Worm (Caenorhabditis elegans) whole organism, young adult: Measurements from ENCODE around the gene nhr-218.
"Not testable (repeated sequence)": the region's sequence is repeated elsewhere in the genome, so short reads cannot be mapped to it uniquely, and the experiment has no call there.

Experiments used
- B0019.2 ChIP-seq: fragments of 200-800 bp; sonication (Bioruptor generic); conservative IDR thresholded peaks from 2 replicates; pipeline ENCODE4 v1.3.6; 2022; ENCODE audit warnings: missing genetic modification reagents, missing genetic modification characterization, missing compliant biosample characterization
- B0261.1 ChIP-seq: sonication (generic microtip); optimal IDR thresholded peaks from 2 replicates; lab custom pipeline; 2016; ENCODE audit warnings: mild to moderate bottlenecking, missing genetic modification characterization, moderate library complexity, missing compliant biosample characterization
- F22D6.2 ChIP-seq: sonication (generic microtip); optimal IDR thresholded peaks from 2 replicates; lab custom pipeline; 2016; ENCODE audit warnings: mild to moderate bottlenecking, missing genetic modification characterization, missing compliant biosample characterization
- F52B5.7 ChIP-seq: sonication (generic microtip); optimal IDR thresholded peaks from 2 replicates; lab custom pipeline; 2016; ENCODE audit warnings: mild to moderate bottlenecking, missing genetic modification characterization, missing compliant biosample characterization
- K12H6.12 ChIP-seq: fragments of 200-800 bp; sonication (Bioruptor generic); optimal IDR thresholded peaks from 2 replicates; lab custom pipeline; 2018; ENCODE audit warnings: mild to moderate bottlenecking, missing genetic modification characterization, missing compliant biosample characterization
- T26A5.8 ChIP-seq: sonication (generic microtip); optimal IDR thresholded peaks from 2 replicates; lab custom pipeline; 2016; ENCODE audit warnings: missing genetic modification characterization, missing compliant biosample characterization
- Y53F4B.3 ChIP-seq: fragments of 200-800 bp; sonication (Bioruptor generic); IDR thresholded peaks from 2 replicates; pipeline ENCODE4 v1.3.6; 2022; ENCODE audit warnings: missing genetic modification reagents, missing genetic modification characterization, missing compliant biosample characterization
- Y56A3A.18 ChIP-seq: fragments of 200-800 bp; sonication (Bioruptor generic); IDR thresholded peaks from 2 replicates; pipeline ENCODE4 v1.3.6; 2022; ENCODE audit warnings: missing genetic modification reagents, missing genetic modification characterization, missing compliant biosample characterization
- akir-1 ChIP-seq: fragments of 200-800 bp; sonication (Bioruptor generic); optimal IDR thresholded peaks from 2 replicates; lab custom pipeline; 2018; ENCODE audit warnings: mild to moderate bottlenecking, missing genetic modification characterization, moderate library complexity, missing compliant biosample characterization
- aptf-3 ChIP-seq: fragments of 200-800 bp; sonication (Bioruptor generic); IDR thresholded peaks from 2 replicates; pipeline ENCODE4 v1.3.6; 2022; ENCODE audit warnings: missing genetic modification characterization, missing compliant biosample characterization
- attf-5 ChIP-seq: fragments of 200-800 bp; sonication (Bioruptor generic); optimal IDR thresholded peaks from 2 replicates; lab custom pipeline; 2018; ENCODE audit warnings: mild to moderate bottlenecking, missing genetic modification characterization, missing compliant biosample characterization
- attf-6 ChIP-seq: fragments of 200-800 bp; sonication (Bioruptor generic); IDR thresholded peaks from 2 replicates; pipeline ENCODE4 v1.3.6; 2022; ENCODE audit warnings: missing genetic modification reagents, missing genetic modification characterization, missing compliant biosample characterization
- bed-1 ChIP-seq: fragments of 200-800 bp; sonication (Bioruptor generic); IDR thresholded peaks from 2 replicates; pipeline ENCODE4 v1.3.6; 2022; ENCODE audit warnings: missing genetic modification reagents, missing genetic modification characterization, missing compliant biosample characterization
- bed-2 ChIP-seq: fragments of 200-800 bp; sonication (Bioruptor generic); IDR thresholded peaks from 2 replicates; pipeline ENCODE4 v1.3.6; 2022; ENCODE audit warnings: missing genetic modification reagents, missing genetic modification characterization, missing compliant biosample characterization
- cebp-1 ChIP-seq, 2 experiments: fragments of 200-800 bp in 1 of 2; sonication (Bioruptor generic) in 1 of 2; sonication (generic microtip) in 1 of 2; IDR thresholded peaks in 1 of 2; optimal IDR thresholded peaks in 1 of 2; 2 replicates each; pipeline versions ENCODE4 v1.3.6 to Lab custom; 2017 to 2022; ENCODE audit warnings: missing compliant biosample characterization in 2 of 2, missing genetic modification characterization in 2 of 2, mild to moderate bottlenecking in 1 of 2, missing genetic modification reagents in 1 of 2, moderate library complexity in 1 of 2
- ceh-27 ChIP-seq: fragments of 200-800 bp; sonication (Bioruptor generic); optimal IDR thresholded peaks from 2 replicates; lab custom pipeline; 2018; ENCODE audit warnings: mild to moderate bottlenecking, missing genetic modification characterization, moderate library complexity, missing compliant biosample characterization
- ceh-40 ChIP-seq: fragments of 200-800 bp; sonication (Bioruptor generic); IDR thresholded peaks from 2 replicates; pipeline ENCODE4 v1.3.6; 2022; ENCODE audit warnings: missing genetic modification characterization, missing compliant biosample characterization
- ceh-79 ChIP-seq: sonication (generic microtip); optimal IDR thresholded peaks from 2 replicates; lab custom pipeline; 2017; ENCODE audit warnings: mild to moderate bottlenecking, missing genetic modification characterization, missing compliant biosample characterization
- die-1 ChIP-seq: sonication (generic microtip); optimal IDR thresholded peaks from 2 replicates; lab custom pipeline; 2016; ENCODE audit warnings: missing genotype, mild to moderate bottlenecking, missing genetic modification characterization, missing compliant biosample characterization
- dpl-1 ChIP-seq: fragments of 150-350 bp; optimal IDR thresholded peaks from 2 replicates; lab custom pipeline; 2014; ENCODE audit warnings: missing biosample characterization, missing genetic modification reagents, missing genetic modification characterization
- egl-18 ChIP-seq: fragments of 200-800 bp; sonication (Bioruptor generic); IDR thresholded peaks from 2 replicates; pipeline ENCODE4 v1.3.6; 2022; ENCODE audit warnings: missing genetic modification reagents, missing genetic modification characterization, missing compliant biosample characterization
- ekl-4 ChIP-seq: fragments of 200-800 bp; sonication (Bioruptor generic); IDR thresholded peaks from 2 replicates; pipeline ENCODE4 v1.3.6; 2022; ENCODE audit warnings: missing genetic modification reagents, missing genetic modification characterization, missing compliant biosample characterization
- hsf-1 ChIP-seq: fragments of 200-800 bp; sonication (Bioruptor generic); IDR thresholded peaks from 2 replicates; pipeline ENCODE4 v1.3.6; 2022; ENCODE audit warnings: missing genetic modification reagents, missing genetic modification characterization, missing compliant biosample characterization
- lin-54 ChIP-seq: fragments of 200-800 bp; sonication (Bioruptor generic); optimal IDR thresholded peaks from 2 replicates; lab custom pipeline; 2018; ENCODE audit warnings: mild to moderate bottlenecking, missing genetic modification characterization, missing compliant biosample characterization
- lsy-27 ChIP-seq: sonication (generic microtip); optimal IDR thresholded peaks from 2 replicates; lab custom pipeline; 2017; ENCODE audit warnings: missing genetic modification characterization, mild to moderate bottlenecking, missing compliant biosample characterization, antibody characterized with exemption, missing genotype, borderline replicate concordance; ENCODE audit not compliant: insufficient read depth
- madf-10 ChIP-seq: sonication (generic microtip); optimal IDR thresholded peaks from 2 replicates; lab custom pipeline; 2016; ENCODE audit warnings: mild to moderate bottlenecking, missing genetic modification characterization, missing compliant biosample characterization
- madf-6 ChIP-seq: fragments of 200-800 bp; sonication (Bioruptor generic); IDR thresholded peaks from 2 replicates; pipeline ENCODE4 v1.3.6; 2022; ENCODE audit warnings: missing genetic modification reagents, missing genetic modification characterization, missing compliant biosample characterization
- madf-8 ChIP-seq: fragments of 200-800 bp; sonication (Bioruptor generic); conservative IDR thresholded peaks from 2 replicates; pipeline ENCODE4 v1.3.6; 2022; ENCODE audit warnings: missing genetic modification reagents, missing genetic modification characterization, missing compliant biosample characterization
- nhr-120 ChIP-seq: fragments of 200-800 bp; sonication (Bioruptor generic); IDR thresholded peaks from 2 replicates; pipeline ENCODE4 v1.3.6; 2022; ENCODE audit warnings: missing genetic modification characterization, missing compliant biosample characterization
- nhr-179 ChIP-seq: sonication (generic microtip); optimal IDR thresholded peaks from 2 replicates; lab custom pipeline; 2016; ENCODE audit warnings: mild to moderate bottlenecking, missing genetic modification characterization, missing compliant biosample characterization
- nhr-27 ChIP-seq: fragments of 200-800 bp; sonication (Bioruptor generic); optimal IDR thresholded peaks from 2 replicates; lab custom pipeline; 2018; ENCODE audit warnings: mild to moderate bottlenecking, missing genetic modification characterization, moderate library complexity, missing compliant biosample characterization
- nhr-80 ChIP-seq: sonication (generic microtip); optimal IDR thresholded peaks from 2 replicates; lab custom pipeline; 2016; ENCODE audit warnings: missing genetic modification characterization, missing compliant biosample characterization
- pbrm-1 ChIP-seq: fragments of 200-800 bp; sonication (Bioruptor generic); IDR thresholded peaks from 2 replicates; pipeline ENCODE4 v1.3.6; 2022; ENCODE audit warnings: missing genetic modification reagents, missing genetic modification characterization, missing compliant biosample characterization
- snpc-1.3 ChIP-seq: sonication (generic microtip); optimal IDR thresholded peaks from 2 replicates; lab custom pipeline; 2017; ENCODE audit warnings: missing genetic modification characterization, mild to moderate bottlenecking, missing compliant biosample characterization, antibody characterized with exemption, moderate library complexity, missing genotype, missing genetic modification reagents; ENCODE audit not compliant: insufficient read depth
- snpc-3.4 ChIP-seq: sonication (generic microtip); optimal IDR thresholded peaks from 2 replicates; lab custom pipeline; 2017; ENCODE audit warnings: missing genetic modification characterization, mild to moderate bottlenecking, missing compliant biosample characterization, antibody characterized with exemption, moderate library complexity, missing genotype, missing genetic modification reagents
- snpc-4 ChIP-seq, 5 experiments: fragments of 150-350 bp in 1 of 5; sonication (generic microtip) in 4 of 5; optimal IDR thresholded peaks; 2 replicates each; lab custom pipeline; 2014 to 2018; ENCODE audit warnings: missing genetic modification characterization in 5 of 5, missing biosample characterization in 3 of 5, antibody characterized with exemption in 2 of 5, mild to moderate bottlenecking in 2 of 5, missing compliant biosample characterization in 2 of 5, missing genotype in 2 of 5, moderate library complexity in 2 of 5, missing genetic modification reagents in 1 of 5
- tlf-1 ChIP-seq: fragments of 200-800 bp; sonication (Bioruptor generic); optimal IDR thresholded peaks from 2 replicates; lab custom pipeline; 2018; ENCODE audit warnings: mild to moderate bottlenecking, missing genetic modification characterization, missing compliant biosample characterization
- unc-62 ChIP-seq: fragments of 150-350 bp; optimal IDR thresholded peaks from 2 replicates; lab custom pipeline; 2014; ENCODE audit warnings: missing biosample characterization, missing genetic modification reagents, missing genetic modification characterization
- ztf-25 ChIP-seq: fragments of 200-800 bp; sonication (Bioruptor generic); IDR thresholded peaks from 2 replicates; pipeline ENCODE4 v1.3.6; 2022; ENCODE audit warnings: missing genetic modification reagents, missing genetic modification characterization, missing compliant biosample characterization
- ztf-3 ChIP-seq: fragments of 200-800 bp; sonication (Bioruptor generic); optimal IDR thresholded peaks from 2 replicates; lab custom pipeline; 2018; ENCODE audit warnings: mild to moderate bottlenecking, missing genetic modification characterization, missing compliant biosample characterization

Gene nhr-218

DNA sequence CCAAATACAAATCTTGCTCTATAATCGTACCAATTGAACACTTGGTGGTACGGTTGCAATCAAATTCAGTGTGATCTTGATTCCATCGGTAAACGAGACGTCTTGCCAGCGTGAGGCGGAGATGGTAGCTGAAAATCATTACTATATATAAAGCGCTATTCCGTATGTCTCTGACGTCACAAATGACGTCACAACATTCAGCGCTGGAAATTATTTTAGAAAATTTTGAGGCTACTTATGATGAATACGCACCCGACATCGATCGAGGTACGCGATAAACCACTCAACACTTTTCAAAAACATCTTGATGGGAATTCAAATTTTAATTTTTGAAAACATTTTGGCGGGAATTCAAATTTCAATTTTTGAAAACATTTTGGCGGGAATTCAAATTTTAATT, 15.1 kb downstream of the nhr-218 start:
- TF ChIP-seq attf-6 (0 out of 2 replicates have a peak, but pooled peaks have one; percentile 58), pbrm-1 (GFP tag; lab: Robert Waterston, UW) (peak; percentile 6; the same call in 1 of the 2 replicates), snpc-4 (tag; optimal IDR thresholded peaks at IDR 0.05; lab: Kevin White, UChicago) (peak in 1 of 4 experiments; percentile 62)
- not testable (repeated sequence) for TF ChIP-seq snpc-4 (GFP tag; optimal IDR thresholded peaks at IDR 0.05; lab: Kevin White, UChicago)

DNA sequence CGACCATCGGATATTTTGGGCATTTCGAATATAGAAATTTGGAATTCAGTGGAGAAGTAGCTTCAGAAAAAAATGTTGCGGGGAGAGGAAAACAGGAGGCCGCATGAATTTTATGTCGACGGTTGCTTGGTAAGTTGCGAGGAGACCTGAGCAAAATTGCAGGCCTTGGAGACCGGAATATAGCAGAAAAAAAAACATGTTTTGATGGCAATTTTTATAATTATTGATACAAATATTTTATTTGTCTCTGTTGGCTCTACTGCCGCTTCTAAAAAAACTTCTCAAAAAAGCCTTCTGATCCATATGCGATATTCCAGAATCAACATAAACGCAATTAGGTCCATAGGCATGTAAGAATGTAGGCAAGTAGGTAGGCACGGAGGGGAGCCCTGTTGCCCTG, 17.1 kb downstream of the nhr-218 start, which contains the start of gene pacl-1:
TSS of gene pacl-1 (minus strand) at position 101 of the 400 bp plus-strand sequence.
- TF ChIP-seq die-1 (tag; lab: Kevin White, UChicago) (no peak), akir-1 (GFP tag; lab: Kevin White, UChicago) (no peak), F52B5.7 (tag; lab: Kevin White, UChicago) (no peak), lsy-27 (tag; lab: Kevin White, UChicago) (no peak), egl-18 (GFP tag; lab: Robert Waterston, UW) (no peak), cebp-1 (GFP tag; IDR thresholded peaks at IDR 0.05; lab: Robert Waterston, UW) (no peak), cebp-1 (tag; optimal IDR thresholded peaks at IDR 0.05; lab: Kevin White, UChicago) (no peak), aptf-3 (GFP tag; lab: Robert Waterston, UW) (no peak), ztf-25 (no peak), snpc-1.3 (tag; lab: Kevin White, UChicago) (no peak), madf-8 (GFP tag; lab: Robert Waterston, UW) (no peak)
- TF ChIP-seq, all 124 proteins: peak for 0

DNA sequence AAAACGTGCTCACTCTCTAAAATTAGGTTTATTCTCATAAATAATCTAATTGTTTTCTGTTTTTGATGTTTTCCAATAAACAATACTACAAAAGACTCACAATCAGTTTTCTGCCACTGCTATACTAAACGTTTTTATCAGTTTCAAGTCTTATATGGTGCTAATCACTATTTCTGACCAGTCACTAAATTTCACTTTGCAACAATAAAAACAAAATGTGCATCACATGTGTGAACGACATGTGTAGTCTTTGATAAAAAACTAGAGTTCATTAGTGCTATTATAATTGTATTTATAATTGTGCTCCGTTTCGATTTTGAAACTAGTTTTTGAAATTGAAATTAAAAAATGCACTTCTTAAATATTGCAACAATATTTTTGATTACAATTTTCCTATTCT, 19.7 kb downstream of the nhr-218 start, which contains the start of gene cyp-37B1:
TSS of gene cyp-37B1 (plus strand) at position 199 of the 400 bp plus-strand sequence.
- no peak for TF ChIP-seq snpc-4 (GFP tag; optimal IDR thresholded peaks at IDR 0.05; lab: Kevin White, UChicago)
- peak in 1 of 4 experiments; percentile 17 for TF ChIP-seq snpc-4 (tag; optimal IDR thresholded peaks at IDR 0.05; lab: Kevin White, UChicago)
- no peak for TF ChIP-seq T26A5.8
- peak; percentile 80 for TF ChIP-seq nhr-80 (tag; lab: Kevin White, UChicago)
- TF ChIP-seq snpc-1.3 (tag; lab: Kevin White, UChicago) = no peak
- no peak for TF ChIP-seq Y56A3A.18 (GFP tag; lab: Robert Waterston, UW)
- TF ChIP-seq ztf-3 (GFP tag; lab: Kevin White, UChicago) = no peak
- TF ChIP-seq nhr-120 (GFP tag; lab: Robert Waterston, UW) = no peak
- TF ChIP-seq aptf-3 (GFP tag; lab: Robert Waterston, UW) = no peak
- TF ChIP-seq snpc-3.4 (tag; lab: Kevin White, UChicago) = no peak
- no peak for TF ChIP-seq B0019.2 (GFP tag; lab: Robert Waterston, UW)
- TF ChIP-seq unc-62 = peak; percentile 23
- TF ChIP-seq K12H6.12 (tag; lab: Kevin White, UChicago) = no peak
- TF ChIP-seq nhr-27 = no peak
- no peak for TF ChIP-seq nhr-179

DNA sequence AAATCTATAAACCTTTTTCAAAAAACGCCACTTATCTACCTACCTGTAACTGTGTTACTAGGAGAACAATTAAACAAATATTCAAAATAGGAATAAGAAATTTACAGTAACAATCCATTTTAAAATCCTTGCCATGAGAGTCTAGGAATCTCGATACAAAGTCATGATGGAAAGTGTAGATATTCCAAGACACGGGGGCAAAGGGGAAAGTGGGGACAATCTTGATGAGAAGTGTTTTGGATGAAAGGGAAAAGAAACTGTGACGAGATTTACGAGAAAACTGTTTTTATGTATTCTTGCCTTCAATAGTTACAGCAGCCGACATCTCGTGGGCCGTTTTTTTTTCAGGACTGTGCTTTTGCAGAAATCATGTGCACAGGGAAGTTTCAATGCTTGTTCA, 23.9 kb downstream of the nhr-218 start, which contains the start of gene F28G4.2:
TSS of gene F28G4.2 (minus strand) at position 175 of the 400 bp plus-strand sequence.
- TF ChIP-seq egl-18 (GFP tag; lab: Robert Waterston, UW) (no peak), tlf-1 (GFP tag; lab: Kevin White, UChicago) (no peak), F22D6.2 (tag; lab: Kevin White, UChicago) (no peak), ceh-40 (GFP tag; lab: Robert Waterston, UW) (no peak)
- TF ChIP-seq, all 124 proteins: peak for 0

DNA sequence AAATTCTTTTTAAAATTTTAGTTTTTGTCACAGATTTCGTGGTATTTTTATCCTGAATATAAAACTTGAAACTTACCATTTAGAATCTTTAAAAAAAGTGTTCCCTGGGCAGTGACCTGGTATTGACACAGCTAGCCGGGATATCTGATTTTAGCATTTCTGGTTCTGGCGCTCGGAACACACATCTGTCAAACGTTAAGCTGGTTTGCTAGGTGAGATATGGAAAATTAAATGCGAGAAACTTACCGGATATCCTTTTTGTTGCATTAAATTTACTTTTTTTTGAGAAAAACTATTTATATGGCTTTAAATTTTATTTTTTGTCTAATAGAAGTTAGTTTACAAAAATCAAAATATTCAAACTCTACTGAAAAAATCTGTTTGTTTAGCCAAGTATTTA, 27.6 kb downstream of the nhr-218 start, which contains the start of gene F28G4.4:
TSS of gene F28G4.4 (minus strand) at position 101 of the 400 bp plus-strand sequence.
- TF ChIP-seq madf-10 = no peak
- TF ChIP-seq Y53F4B.3 (GFP tag; lab: Robert Waterston, UW) = no peak
- TF ChIP-seq bed-2 (GFP tag; lab: Robert Waterston, UW) = no peak
- TF ChIP-seq ceh-79 = no peak
- TF ChIP-seq hsf-1 = no peak
- no peak for TF ChIP-seq bed-1 (GFP tag; lab: Robert Waterston, UW)
- no peak for TF ChIP-seq B0261.1 (tag; lab: Kevin White, UChicago)
- TF ChIP-seq lin-54 (GFP tag; lab: Kevin White, UChicago) = no peak
- no peak for TF ChIP-seq ceh-40 (GFP tag; lab: Robert Waterston, UW)
- no peak for TF ChIP-seq ceh-27 (GFP tag; lab: Kevin White, UChicago)
- TF ChIP-seq lsy-27 (tag; lab: Kevin White, UChicago) = no peak
- no peak for TF ChIP-seq ekl-4 (GFP tag; lab: Robert Waterston, UW)
- no peak for TF ChIP-seq attf-6
- TF ChIP-seq dpl-1 = no peak
- TF ChIP-seq attf-5 = no peak
- no peak for TF ChIP-seq madf-6
